Fruit fly (Drosophila melanogaster): ENCODE measurements around the gene CG33635.
A peak's percentile ranks its signal among the peaks of the same experiment; 100 is the strongest.

The CG33635 gene

DNA sequence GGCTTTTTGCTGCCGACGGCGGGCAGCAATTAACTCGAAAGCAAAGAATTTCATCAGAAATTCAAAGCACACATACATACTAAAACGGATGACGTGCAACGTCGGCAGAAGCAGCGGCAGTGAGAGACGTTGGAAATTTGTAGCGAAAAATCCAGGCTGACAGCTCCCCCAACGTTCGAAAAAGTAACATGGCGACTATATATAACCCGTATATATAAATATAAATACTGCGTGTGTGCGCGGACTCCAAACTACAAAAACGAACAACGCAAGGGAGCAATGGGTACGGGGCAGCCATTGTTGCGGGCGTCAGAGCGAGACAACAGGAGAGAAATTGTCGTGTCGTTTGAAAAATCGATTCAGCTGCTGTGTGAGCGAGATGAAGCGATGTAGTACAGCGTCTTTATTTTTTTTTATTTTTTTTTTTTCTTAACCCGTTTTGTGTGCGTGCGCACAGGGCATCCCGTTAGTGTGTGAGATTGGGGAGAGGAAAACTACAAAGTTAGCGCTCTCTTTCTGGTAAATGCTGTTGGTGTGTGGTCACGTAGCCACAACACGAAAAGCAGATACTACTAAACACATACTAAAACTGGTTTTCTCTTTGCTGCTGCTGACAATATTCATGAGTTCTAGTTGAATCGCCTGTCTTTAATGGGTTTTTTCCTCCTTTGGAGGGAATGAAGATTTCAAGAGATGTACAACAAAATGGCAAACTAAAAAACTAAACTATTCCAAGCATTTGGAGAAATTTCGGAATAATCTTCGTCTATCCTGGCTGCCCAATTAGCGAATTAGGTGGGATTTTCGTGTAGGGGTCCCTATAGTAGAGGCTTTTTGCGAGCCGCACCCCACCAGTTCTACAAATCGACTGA is 2.4 kb upstream of the CG33635 start (continued):
- TF ChIP-seq so (GFP tag; IDR thresholded peaks at IDR 0.05) (no peak), Nf-YB (GFP tag; optimal IDR thresholded peaks at IDR 0.05) (peak; percentile 59), CG11093 (GFP tag; IDR thresholded peaks at IDR 0.05) (no peak; the same call in 2 of the 3 replicates), GATAe (GFP tag; conservative IDR thresholded peaks at IDR 0.05) (no peak), CG13287 (GFP tag; IDR thresholded peaks at IDR 0.05; ENCODE audit: partially characterized antibody) (no peak), CG7372 (GFP tag; IDR thresholded peaks at IDR 0.05) (no peak), CG6854 (GFP tag; optimal IDR thresholded peaks at IDR 0.05) (peak; percentile 13), CG2202 (tag; optimal IDR thresholded peaks at IDR 0.05) (no peak), CG3163 (GFP tag; optimal IDR thresholded peaks at IDR 0.05) (peak; percentile 12), lbe (GFP tag; optimal IDR thresholded peaks at IDR 0.05) (peak; percentile 89), schlank (tag; optimal IDR thresholded peaks at IDR 0.05) (no peak), Doc2 (GFP tag; IDR thresholded peaks at IDR 0.05) (no peak), ssp (GFP tag; IDR thresholded peaks at IDR 0.05) (no peak), br (optimal IDR thresholded peaks at IDR 0.05) (no peak), Fer1 (GFP tag; optimal IDR thresholded peaks at IDR 0.05) (peak; percentile 49), CG9817 (tag; optimal IDR thresholded peaks at IDR 0.05) (peak; percentile 17), CG15601 (tag; optimal IDR thresholded peaks at IDR 0.05) (peak; percentile 32), CG18262 (tag; optimal IDR thresholded peaks at IDR 0.05) (no peak), lmd (GFP tag; IDR thresholded peaks at IDR 0.05) (no peak), CG1792 (GFP tag; optimal IDR thresholded peaks at IDR 0.05) (no peak), CG30403 (GFP tag; optimal IDR thresholded peaks at IDR 0.05) (peak; percentile 9), CG15269 (tag; optimal IDR thresholded peaks at IDR 0.05) (no peak), HLH54F (GFP tag; optimal IDR thresholded peaks at IDR 0.05) (no peak), seq (GFP tag; IDR thresholded peaks at IDR 0.05) (no peak), crc (GFP tag; optimal IDR thresholded peaks at IDR 0.05) (no peak), CG18619 (GFP tag; optimal IDR thresholded peaks at IDR 0.05) (no peak), dan (GFP tag; IDR thresholded peaks at IDR 0.05) (no peak), tup (GFP tag; optimal IDR thresholded peaks at IDR 0.05) (no peak), CG9215 (GFP tag; IDR thresholded peaks at IDR 0.05) (no peak), CG3847 (GFP tag; IDR thresholded peaks at IDR 0.05) (no peak), oc (tag; optimal IDR thresholded peaks at IDR 0.05) (peak; percentile 61), Dbx (GFP tag; IDR thresholded peaks at IDR 0.05) (no peak), Ssrp (tag; optimal IDR thresholded peaks at IDR 0.05) (peak; percentile 48), exex (tag; optimal IDR thresholded peaks at IDR 0.05) (peak; percentile 25), phol (tag; optimal IDR thresholded peaks at IDR 0.05) (peak; percentile 93), CG5953 (GFP tag; IDR thresholded peaks at IDR 0.05) (no peak), CG13424 (tag; optimal IDR thresholded peaks at IDR 0.05) (peak; percentile 5), lab (GFP tag; optimal IDR thresholded peaks at IDR 0.05) (peak; percentile 56), cato (GFP tag; optimal IDR thresholded peaks at IDR 0.05; ENCODE audit: borderline replicate concordance) (no peak), Hsf (GFP tag; optimal IDR thresholded peaks at IDR 0.05) (no peak), CG2116 (GFP tag; optimal IDR thresholded peaks at IDR 0.05) (no peak), Stat92E (GFP tag; optimal IDR thresholded peaks at IDR 0.05) (peak in 1 of 3 experiments; percentile 65), hbn (GFP tag; IDR thresholded peaks at IDR 0.05; ENCODE audit: partially characterized antibody) (no peak), Hr39 (optimal IDR thresholded peaks at IDR 0.05) (no peak), pan (optimal IDR thresholded peaks at IDR 0.05) (no peak), pan (GFP tag; optimal IDR thresholded peaks at IDR 0.05 in 1 of 2, IDR thresholded peaks at IDR 0.05 in 1 of 2) (no peak), gce (GFP tag; IDR thresholded peaks at IDR 0.05) (no peak), CG42726 (GFP tag; IDR thresholded peaks at IDR 0.05; ENCODE audit: partially characterized antibody) (no peak), ac (GFP tag; optimal IDR thresholded peaks at IDR 0.05) (no peak), bsh (GFP tag; optimal IDR thresholded peaks at IDR 0.05) (peak in 1 of 2 experiments; percentile 89)
